Worm (Caenorhabditis elegans) whole organism, young adult: ENCODE measurements around the gene rpl-18.
A peak's percentile ranks its signal among the peaks of the same experiment; 100 is the strongest.

Source experiments
- F23B12.7 ChIP-seq: sonication (generic microtip); optimal IDR thresholded peaks from 2 replicates; lab custom pipeline; 2017; ENCODE audit warnings: missing genetic modification characterization, mild to moderate bottlenecking, missing compliant biosample characterization, antibody characterized with exemption, moderate library complexity; ENCODE audit not compliant: insufficient read depth
- F52B5.7 ChIP-seq: sonication (generic microtip); optimal IDR thresholded peaks from 2 replicates; lab custom pipeline; 2016; ENCODE audit warnings: mild to moderate bottlenecking, missing genetic modification characterization, missing compliant biosample characterization
- F57A8.1 ChIP-seq: fragments of 200-800 bp; sonication (Bioruptor generic); optimal IDR thresholded peaks from 2 replicates; lab custom pipeline; 2018; ENCODE audit warnings: mild to moderate bottlenecking, missing genetic modification characterization, moderate library complexity, missing compliant biosample characterization
- F57C9.4 ChIP-seq: sonication (generic microtip); optimal IDR thresholded peaks from 2 replicates; lab custom pipeline; 2017; ENCODE audit warnings: mild to moderate bottlenecking, missing genetic modification characterization, missing compliant biosample characterization
- K11D2.4 ChIP-seq: fragments of 200-800 bp; sonication (Bioruptor generic); IDR thresholded peaks from 2 replicates; pipeline ENCODE4 v1.3.6; 2022; ENCODE audit warnings: missing genetic modification reagents, missing genetic modification characterization, missing compliant biosample characterization
- T26A5.8 ChIP-seq: sonication (generic microtip); optimal IDR thresholded peaks from 2 replicates; lab custom pipeline; 2016; ENCODE audit warnings: missing genetic modification characterization, missing compliant biosample characterization
- Y79H2A.3 ChIP-seq: fragments of 200-800 bp; sonication (Bioruptor generic); conservative IDR thresholded peaks from 2 replicates; pipeline ENCODE4 v1.3.6; 2022; ENCODE audit warnings: missing genetic modification reagents, missing genetic modification characterization, missing compliant biosample characterization
- Y95B8A.8 ChIP-seq: fragments of 200-800 bp; sonication (Bioruptor generic); IDR thresholded peaks from 2 replicates; pipeline ENCODE4 v1.3.6; 2022; ENCODE audit warnings: missing genetic modification reagents, missing genetic modification characterization, missing compliant biosample characterization
- atf-7 ChIP-seq: sonication (generic microtip); optimal IDR thresholded peaks from 2 replicates; lab custom pipeline; 2017; ENCODE audit warnings: mild to moderate bottlenecking, missing genetic modification characterization, missing compliant biosample characterization
- attf-3 ChIP-seq: fragments of 200-800 bp; sonication (Bioruptor generic); conservative IDR thresholded peaks from 2 replicates; pipeline ENCODE4 v1.3.6; 2022; ENCODE audit warnings: missing genetic modification reagents, missing genetic modification characterization, missing compliant biosample characterization
- attf-5 ChIP-seq: fragments of 200-800 bp; sonication (Bioruptor generic); optimal IDR thresholded peaks from 2 replicates; lab custom pipeline; 2018; ENCODE audit warnings: mild to moderate bottlenecking, missing genetic modification characterization, missing compliant biosample characterization
- ccch-3 ChIP-seq: fragments of 200-800 bp; sonication (Bioruptor generic); optimal IDR thresholded peaks from 2 replicates; lab custom pipeline; 2018; ENCODE audit warnings: mild to moderate bottlenecking, missing genetic modification characterization, missing compliant biosample characterization
- ceh-58 ChIP-seq: fragments of 200-800 bp; sonication (Bioruptor generic); IDR thresholded peaks from 2 replicates; pipeline ENCODE4 v1.3.6; 2022; ENCODE audit warnings: missing genetic modification characterization, missing compliant biosample characterization
- ceh-79 ChIP-seq: sonication (generic microtip); optimal IDR thresholded peaks from 2 replicates; lab custom pipeline; 2017; ENCODE audit warnings: mild to moderate bottlenecking, missing genetic modification characterization, missing compliant biosample characterization
- ceh-91 ChIP-seq: fragments of 200-800 bp; sonication (Bioruptor generic); IDR thresholded peaks from 2 replicates; pipeline ENCODE4 v1.3.6; 2022; ENCODE audit warnings: missing genetic modification reagents, missing genetic modification characterization, missing compliant biosample characterization
- dox-1 ChIP-seq: fragments of 200-800 bp; sonication (Bioruptor generic); IDR thresholded peaks from 2 replicates; pipeline ENCODE4 v1.3.6; 2022; ENCODE audit warnings: missing genetic modification reagents, missing genetic modification characterization, missing compliant biosample characterization
- dpl-1 ChIP-seq: fragments of 150-350 bp; optimal IDR thresholded peaks from 2 replicates; lab custom pipeline; 2014; ENCODE audit warnings: missing biosample characterization, missing genetic modification reagents, missing genetic modification characterization
- egl-44 ChIP-seq: fragments of 200-800 bp; sonication (Bioruptor generic); IDR thresholded peaks from 2 replicates; pipeline ENCODE4 v1.3.6; 2022; ENCODE audit warnings: missing genetic modification reagents, missing genetic modification characterization, missing compliant biosample characterization
- ekl-4 ChIP-seq: fragments of 200-800 bp; sonication (Bioruptor generic); IDR thresholded peaks from 2 replicates; pipeline ENCODE4 v1.3.6; 2022; ENCODE audit warnings: missing genetic modification reagents, missing genetic modification characterization, missing compliant biosample characterization
- fkh-3 ChIP-seq: sonication (generic microtip); optimal IDR thresholded peaks from 2 replicates; lab custom pipeline; 2016; ENCODE audit warnings: mild to moderate bottlenecking, missing genetic modification characterization, missing compliant biosample characterization
- gei-17 ChIP-seq: fragments of 200-800 bp; sonication (Bioruptor generic); optimal IDR thresholded peaks from 2 replicates; lab custom pipeline; 2018; ENCODE audit warnings: mild to moderate bottlenecking, missing genetic modification characterization, missing compliant biosample characterization
- hlh-26 ChIP-seq: fragments of 200-800 bp; sonication (Bioruptor generic); conservative IDR thresholded peaks from 2 replicates; pipeline ENCODE4 v1.3.6; 2022; ENCODE audit warnings: missing genetic modification reagents, missing genetic modification characterization, missing compliant biosample characterization
- hsf-1 ChIP-seq: fragments of 200-800 bp; sonication (Bioruptor generic); IDR thresholded peaks from 2 replicates; pipeline ENCODE4 v1.3.6; 2022; ENCODE audit warnings: missing genetic modification reagents, missing genetic modification characterization, missing compliant biosample characterization
- lag-1 ChIP-seq: fragments of 200-800 bp; sonication (Bioruptor generic); IDR thresholded peaks from 2 replicates; pipeline ENCODE4 v1.3.6; 2022; ENCODE audit warnings: missing genetic modification reagents, missing genetic modification characterization, missing compliant biosample characterization
- let-607 ChIP-seq, 2 experiments: fragments of 200-800 bp in 1 of 2; sonication (Bioruptor generic) in 1 of 2; sonication (generic microtip) in 1 of 2; optimal IDR thresholded peaks; 2 replicates each; lab custom pipeline; 2016 to 2018; ENCODE audit warnings: mild to moderate bottlenecking in 2 of 2, missing compliant biosample characterization in 2 of 2, missing genetic modification characterization in 2 of 2, moderate library complexity in 2 of 2, missing genotype in 1 of 2
- lin-40 ChIP-seq: sonication (generic microtip); optimal IDR thresholded peaks from 2 replicates; lab custom pipeline; 2016; ENCODE audit warnings: missing genetic modification characterization, mild to moderate bottlenecking, missing compliant biosample characterization, missing genotype, missing genetic modification reagents
- lin-54 ChIP-seq: fragments of 200-800 bp; sonication (Bioruptor generic); optimal IDR thresholded peaks from 2 replicates; lab custom pipeline; 2018; ENCODE audit warnings: mild to moderate bottlenecking, missing genetic modification characterization, missing compliant biosample characterization
- lsl-1 ChIP-seq: fragments of 200-800 bp; sonication (Bioruptor generic); optimal IDR thresholded peaks from 2 replicates; lab custom pipeline; 2018; ENCODE audit warnings: mild to moderate bottlenecking, missing genetic modification characterization, moderate library complexity, missing compliant biosample characterization
- madf-3 ChIP-seq: fragments of 200-800 bp; sonication (Bioruptor generic); IDR thresholded peaks from 2 replicates; pipeline ENCODE4 v1.3.6; 2022; ENCODE audit warnings: missing genetic modification reagents, missing genetic modification characterization, missing compliant biosample characterization
- nfya-1 ChIP-seq: sonication (generic microtip); optimal IDR thresholded peaks from 2 replicates; lab custom pipeline; 2017; ENCODE audit warnings: antibody characterized with exemption, missing compliant biosample characterization, missing genetic modification characterization, borderline replicate concordance; ENCODE audit not compliant: insufficient read depth
- nfyb-1 ChIP-seq: fragments of 200-800 bp; sonication (Bioruptor generic); IDR thresholded peaks from 2 replicates; pipeline ENCODE4 v1.3.6; 2022; ENCODE audit warnings: missing genetic modification reagents, missing genetic modification characterization, missing compliant biosample characterization
- nhr-120 ChIP-seq: fragments of 200-800 bp; sonication (Bioruptor generic); IDR thresholded peaks from 2 replicates; pipeline ENCODE4 v1.3.6; 2022; ENCODE audit warnings: missing genetic modification characterization, missing compliant biosample characterization
- nhr-179 ChIP-seq: sonication (generic microtip); optimal IDR thresholded peaks from 2 replicates; lab custom pipeline; 2016; ENCODE audit warnings: mild to moderate bottlenecking, missing genetic modification characterization, missing compliant biosample characterization
- nhr-80 ChIP-seq: sonication (generic microtip); optimal IDR thresholded peaks from 2 replicates; lab custom pipeline; 2016; ENCODE audit warnings: missing genetic modification characterization, missing compliant biosample characterization
- rcor-1 ChIP-seq: fragments of 200-800 bp; sonication (Bioruptor generic); IDR thresholded peaks from 2 replicates; pipeline ENCODE4 v1.3.6; 2022; ENCODE audit warnings: missing genetic modification reagents, missing genetic modification characterization, missing compliant biosample characterization
- repo-1 ChIP-seq: sonication (generic microtip); optimal IDR thresholded peaks from 2 replicates; lab custom pipeline; 2017; ENCODE audit warnings: mild to moderate bottlenecking, missing genetic modification characterization, missing compliant biosample characterization
- rpc-1 ChIP-seq, 2 experiments: fragments of 150-350 bp in 1 of 2; sonication (generic microtip) in 1 of 2; optimal IDR thresholded peaks; 2 replicates each; lab custom pipeline; 2014 to 2018; ENCODE audit warnings: missing biosample characterization in 1 of 2, missing genetic modification characterization in 1 of 2, missing genetic modification reagents in 1 of 2, missing genotype in 1 of 2
- snpc-1.3 ChIP-seq: sonication (generic microtip); optimal IDR thresholded peaks from 2 replicates; lab custom pipeline; 2017; ENCODE audit warnings: missing genetic modification characterization, mild to moderate bottlenecking, missing compliant biosample characterization, antibody characterized with exemption, moderate library complexity, missing genotype, missing genetic modification reagents; ENCODE audit not compliant: insufficient read depth
- snpc-4 ChIP-seq, 5 experiments: fragments of 150-350 bp in 1 of 5; sonication (generic microtip) in 4 of 5; optimal IDR thresholded peaks; 2 replicates each; lab custom pipeline; 2014 to 2018; ENCODE audit warnings: missing genetic modification characterization in 5 of 5, missing biosample characterization in 3 of 5, antibody characterized with exemption in 2 of 5, mild to moderate bottlenecking in 2 of 5, missing compliant biosample characterization in 2 of 5, missing genotype in 2 of 5, moderate library complexity in 2 of 5, missing genetic modification reagents in 1 of 5
- somi-1 ChIP-seq: fragments of 200-800 bp; sonication (Bioruptor generic); optimal IDR thresholded peaks from 2 replicates; lab custom pipeline; 2018; ENCODE audit warnings: mild to moderate bottlenecking, missing genetic modification characterization, missing compliant biosample characterization
- tbp1 ChIP-seq: fragments of 200-800 bp; sonication (Bioruptor generic); optimal IDR thresholded peaks from 2 replicates; lab custom pipeline; 2018; ENCODE audit warnings: mild to moderate bottlenecking, missing genetic modification characterization, missing compliant biosample characterization
- ztf-18 ChIP-seq: sonication (generic microtip); optimal IDR thresholded peaks from 2 replicates; lab custom pipeline; 2016; ENCODE audit warnings: missing genotype, mild to moderate bottlenecking, missing genetic modification characterization, missing compliant biosample characterization

rpl-18 gene

ce11 chrIV:13784774-13785173 lies 7.1 kb downstream of the rpl-18 start:
- TF ChIP-seq ccch-3 (no peak), rcor-1 (GFP tag; lab: Robert Waterston, UW) (0 out of 2 replicates have a peak, but pooled peaks have one; percentile 17), ekl-4 (GFP tag; lab: Robert Waterston, UW) (peak; percentile 22; the same call in 1 of the 2 replicates), snpc-4 (GFP tag; optimal IDR thresholded peaks at IDR 0.05; lab: Kevin White, UChicago) (no peak), snpc-4 (tag; optimal IDR thresholded peaks at IDR 0.05; lab: Kevin White, UChicago) (peak in 1 of 4 experiments; percentile 10), atf-7 (tag; lab: Kevin White, UChicago) (no peak)

ce11 chrIV:13785545-13785944 lies 7.9 kb downstream of the rpl-18 start, which contains the start of gene lact-9:
Gene lact-9 (minus strand): TSS chrIV:13785645.
- TF ChIP-seq ceh-58 (GFP tag; lab: Robert Waterston, UW) (no peak), F57C9.4 (tag; lab: Kevin White, UChicago) (no peak), lin-40 (tag; lab: Kevin White, UChicago) (no peak), Y79H2A.3 (no peak), ceh-79 (tag; lab: Kevin White, UChicago) (no peak), fkh-3 (tag; lab: Kevin White, UChicago) (no peak), hsf-1 (GFP tag; lab: Robert Waterston, UW) (no peak), egl-44 (GFP tag; lab: Robert Waterston, UW) (no peak), madf-3 (GFP tag; lab: Robert Waterston, UW) (no peak), ceh-91 (GFP tag; lab: Robert Waterston, UW) (no peak), repo-1 (tag; lab: Kevin White, UChicago) (no peak), somi-1 (GFP tag; lab: Kevin White, UChicago) (no peak)

- TF ChIP-seq nhr-80 (tag; lab: Kevin White, UChicago): peak; percentile 66
- no peak for TF ChIP-seq ceh-91 (GFP tag; lab: Robert Waterston, UW)
- no peak for TF ChIP-seq lag-1 (GFP tag; lab: Robert Waterston, UW)
- peak; percentile 4 for TF ChIP-seq tbp1 (GFP tag; lab: Kevin White, UChicago)
- TF ChIP-seq attf-5 (GFP tag; lab: Kevin White, UChicago): peak; percentile 73
- TF ChIP-seq F23B12.7: no peak
- TF ChIP-seq nfya-1 (tag; lab: Kevin White, UChicago): no peak
- TF ChIP-seq hlh-26 (GFP tag; lab: Robert Waterston, UW): no peak
- no peak for TF ChIP-seq rpc-1 (optimal IDR thresholded peaks at IDR 0.05; lab: Kevin White, UChicago)
- TF ChIP-seq rpc-1 (tag; optimal IDR thresholded peaks at IDR 0.05; lab: Kevin White, UChicago): no peak
- no peak for TF ChIP-seq snpc-4 (GFP tag; optimal IDR thresholded peaks at IDR 0.05; lab: Kevin White, UChicago)
- peak in 1 of 4 experiments; percentile 60 for TF ChIP-seq snpc-4 (tag; optimal IDR thresholded peaks at IDR 0.05; lab: Kevin White, UChicago)
- no peak for TF ChIP-seq ceh-58 (GFP tag; lab: Robert Waterston, UW)
- TF ChIP-seq attf-3 (GFP tag; lab: Robert Waterston, UW): no peak
- TF ChIP-seq ztf-18 (tag; lab: Kevin White, UChicago): peak; percentile 48
- TF ChIP-seq dox-1: 0 out of 2 replicates have a peak, but pooled peaks have one; percentile 15
- TF ChIP-seq, all 124 proteins: peak for 6
Observed at ce11 chrIV:13786690-13787089, 9.0 kb downstream of the rpl-18 start, which contains the start of gene icap-1. Gene icap-1 (minus strand): TSS chrIV:13786961.

ce11 chrIV:13788652-13789051 lies 11.0 kb downstream of the rpl-18 start, which contains the start of the genes sas-6 and Y45F10D.7:
Gene sas-6 (minus strand): TSS chrIV:13788731.
Gene Y45F10D.7 (plus strand): TSS chrIV:13788907.
- TF ChIP-seq lsl-1 (GFP tag; lab: Kevin White, UChicago) (peak; percentile 91), nfya-1 (tag; lab: Kevin White, UChicago) (no peak), nfyb-1 (GFP tag; lab: Robert Waterston, UW) (no peak), T26A5.8 (tag; lab: Kevin White, UChicago) (no peak), F57A8.1 (GFP tag; lab: Kevin White, UChicago) (no peak), let-607 (tag; optimal IDR thresholded peaks at IDR 0.05; lab: Kevin White, UChicago) (no peak), attf-5 (GFP tag; lab: Kevin White, UChicago) (peak; percentile 51), dpl-1 (GFP tag; lab: Kevin White, UChicago) (peak; percentile 80), Y95B8A.8 (GFP tag; lab: Robert Waterston, UW) (no peak), nhr-120 (GFP tag; lab: Robert Waterston, UW) (no peak), gei-17 (GFP tag; lab: Kevin White, UChicago) (no peak), lin-40 (tag; lab: Kevin White, UChicago) (peak; percentile 6), K11D2.4 (GFP tag; lab: Robert Waterston, UW) (no peak), nhr-179 (tag; lab: Kevin White, UChicago) (no peak), snpc-1.3 (peak; percentile 79), F52B5.7 (no peak), lin-54 (GFP tag; lab: Kevin White, UChicago) (peak; percentile 87)
